Worm (Caenorhabditis elegans) whole organism, young adult: ENCODE measurements around the gene C23H4.8.

Source experiments
- B0336.3 ChIP-seq: fragments of 200-800 bp; sonication (Bioruptor generic); IDR thresholded peaks from 2 replicates; pipeline ENCODE4 v1.3.6; 2022; ENCODE audit warnings: missing genetic modification characterization, missing compliant biosample characterization
- ama-1 ChIP-seq, 3 experiments: fragments of 150-350 bp in 1 of 3; sonication (generic microtip) in 2 of 3; optimal IDR thresholded peaks; 2 replicates each; lab custom pipeline; 2014 to 2018; ENCODE audit warnings: missing biosample characterization in 2 of 3, missing genetic modification characterization in 2 of 3, missing genetic modification reagents in 2 of 3
- die-1 ChIP-seq: sonication (generic microtip); optimal IDR thresholded peaks from 2 replicates; lab custom pipeline; 2016; ENCODE audit warnings: missing genotype, mild to moderate bottlenecking, missing genetic modification characterization, missing compliant biosample characterization
- dox-1 ChIP-seq: fragments of 200-800 bp; sonication (Bioruptor generic); IDR thresholded peaks from 2 replicates; pipeline ENCODE4 v1.3.6; 2022; ENCODE audit warnings: missing genetic modification reagents, missing genetic modification characterization, missing compliant biosample characterization
- dpl-1 ChIP-seq: fragments of 150-350 bp; optimal IDR thresholded peaks from 2 replicates; lab custom pipeline; 2014; ENCODE audit warnings: missing biosample characterization, missing genetic modification reagents, missing genetic modification characterization
- ets-4 ChIP-seq: fragments of 200-800 bp; sonication (Bioruptor generic); optimal IDR thresholded peaks from 2 replicates; lab custom pipeline; 2018; ENCODE audit warnings: mild to moderate bottlenecking, missing genetic modification characterization, missing compliant biosample characterization
- pha-4 ChIP-seq: fragments of 150-350 bp; sonication (generic microtip); optimal IDR thresholded peaks from 2 replicates; lab custom pipeline; 2014; ENCODE audit warnings: missing biosample characterization, missing genetic modification reagents, missing genetic modification characterization
- rpc-1 ChIP-seq, 2 experiments: fragments of 150-350 bp in 1 of 2; sonication (generic microtip) in 1 of 2; optimal IDR thresholded peaks; 2 replicates each; lab custom pipeline; 2014 to 2018; ENCODE audit warnings: missing biosample characterization in 1 of 2, missing genetic modification characterization in 1 of 2, missing genetic modification reagents in 1 of 2, missing genotype in 1 of 2
- tbp1 ChIP-seq: fragments of 200-800 bp; sonication (Bioruptor generic); optimal IDR thresholded peaks from 2 replicates; lab custom pipeline; 2018; ENCODE audit warnings: mild to moderate bottlenecking, missing genetic modification characterization, missing compliant biosample characterization
- unc-62 ChIP-seq: fragments of 150-350 bp; optimal IDR thresholded peaks from 2 replicates; lab custom pipeline; 2014; ENCODE audit warnings: missing biosample characterization, missing genetic modification reagents, missing genetic modification characterization
- ztf-3 ChIP-seq: fragments of 200-800 bp; sonication (Bioruptor generic); optimal IDR thresholded peaks from 2 replicates; lab custom pipeline; 2018; ENCODE audit warnings: mild to moderate bottlenecking, missing genetic modification characterization, missing compliant biosample characterization

- TF ChIP-seq ets-4 (GFP tag; lab: Kevin White, UChicago) = no peak
- TF ChIP-seq pha-4 = no peak
- no peak for TF ChIP-seq dox-1
- no peak for TF ChIP-seq B0336.3 (GFP tag; lab: Robert Waterston, UW)
- TF ChIP-seq die-1 = no peak
- no peak for TF ChIP-seq unc-62 (GFP tag; lab: Kevin White, UChicago)
- TF ChIP-seq tbp1 (GFP tag; lab: Kevin White, UChicago) = no peak
- TF ChIP-seq ztf-3 (GFP tag; lab: Kevin White, UChicago) = no peak
- no peak for TF ChIP-seq ama-1 (optimal IDR thresholded peaks at IDR 0.05; lab: Kevin White, UChicago)
- no peak for TF ChIP-seq ama-1 (GFP tag; optimal IDR thresholded peaks at IDR 0.05; lab: Kevin White, UChicago)
- no peak for TF ChIP-seq dpl-1 (GFP tag; lab: Kevin White, UChicago)
- TF ChIP-seq rpc-1 (optimal IDR thresholded peaks at IDR 0.05; lab: Kevin White, UChicago) = no peak
- no peak for TF ChIP-seq rpc-1 (tag; optimal IDR thresholded peaks at IDR 0.05; lab: Kevin White, UChicago)
Observed at ce11 chrX:12176394-12176793, 40.6 kb upstream of the C23H4.8 start.
